Worm (Caenorhabditis elegans): ENCODE data around the gene Y53F4B.24.

The Y53F4B.24 gene

DNA sequence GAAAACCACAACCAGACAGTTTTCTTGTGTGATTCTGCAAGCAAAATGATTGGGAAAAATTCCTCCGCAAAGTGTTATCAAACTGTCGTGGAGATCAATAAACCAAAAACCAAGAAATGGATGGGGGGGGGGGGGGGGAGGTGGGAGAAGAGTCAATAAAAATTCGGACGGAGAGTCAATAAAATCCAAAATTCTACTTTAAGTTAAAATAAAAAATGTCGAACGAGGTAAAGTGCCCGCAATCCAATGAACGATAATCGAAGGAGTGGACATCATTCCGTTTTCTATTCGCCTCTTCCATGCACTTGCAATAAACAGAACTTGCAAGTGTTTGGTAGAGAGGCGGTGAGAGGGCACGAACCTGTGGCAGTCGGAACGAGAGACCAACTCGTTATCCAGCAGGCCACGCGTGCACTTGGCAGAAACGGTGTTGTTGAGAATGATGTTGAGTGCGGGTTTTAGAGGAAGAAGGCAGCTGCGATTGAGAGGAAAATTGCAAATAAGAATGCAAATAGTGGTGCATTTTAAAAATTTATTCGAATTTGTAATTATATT, 31.5 kb upstream of the Y53F4B.24 start, which contains the start of gene gst-27 (continued):
- peak; percentile 41; the same call in 1 of the 2 replicates for TF ChIP-seq ZK337.2 (GFP tag; IDR thresholded peaks at IDR 0.05)
- TF ChIP-seq F10B5.3 (tag; optimal IDR thresholded peaks at IDR 0.05): peak; percentile 62
- 0 out of 2 replicates have a peak, but pooled peaks have one; percentile 39 for TF ChIP-seq zip-11 (GFP tag; IDR thresholded peaks at IDR 0.05)
- 0 out of 2 replicates have a peak, but pooled peaks have one; percentile 45 for TF ChIP-seq D1046.2 (GFP tag; IDR thresholded peaks at IDR 0.05)
- TF ChIP-seq lin-38 (GFP tag; IDR thresholded peaks at IDR 0.05): peak; percentile 82
- TF ChIP-seq mxl-3 (GFP tag; optimal IDR thresholded peaks at IDR 0.05): peak; percentile 81

DNA sequence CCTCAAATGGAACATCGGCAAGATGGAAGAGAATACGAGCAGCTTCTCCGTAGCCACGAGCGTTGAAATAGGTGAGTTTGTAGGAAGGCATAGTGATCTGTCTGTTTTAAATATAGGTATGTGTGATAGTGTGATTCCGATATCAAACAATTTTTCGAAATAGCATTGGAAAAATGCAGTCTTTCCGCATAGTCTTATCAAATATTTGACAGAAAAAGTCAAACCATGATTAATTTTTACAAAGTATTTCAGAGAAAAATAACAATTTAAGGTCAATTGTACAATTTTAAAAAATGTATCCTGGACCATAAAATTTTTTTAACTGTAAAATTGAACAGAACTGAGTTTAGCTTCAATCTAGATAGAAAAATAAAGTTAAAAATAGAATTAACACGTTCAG, 30.2 kb upstream of the Y53F4B.24 start, which contains the start of gene gst-26:
gst-26 (minus strand) TSS at position 101 of the 400 bp plus-strand sequence.
- TF ChIP-seq nhr-28 (tag; optimal IDR thresholded peaks at IDR 0.05) (peak; percentile 17), lir-3 (tag; optimal IDR thresholded peaks at IDR 0.05) (no peak), nhr-25 (tag; optimal IDR thresholded peaks at IDR 0.05; ENCODE audit: borderline replicate concordance, insufficient read depth) (no peak), daf-16 (GFP tag; optimal IDR thresholded peaks at IDR 0.05) (no peak), daf-16 (tag; optimal IDR thresholded peaks at IDR 0.05) (peak; percentile 4), pqm-1 (tag; optimal IDR thresholded peaks at IDR 0.05) (peak; percentile 41), snpc-1.2 (GFP tag; IDR thresholded peaks at IDR 0.05) (no peak), zfp-3 (GFP tag; conservative IDR thresholded peaks at IDR 0.05) (no peak), nhr-102 (tag; optimal IDR thresholded peaks at IDR 0.05) (no peak), ceh-20 (GFP tag; IDR thresholded peaks at IDR 0.05) (no peak), lim-7 (GFP tag; IDR thresholded peaks at IDR 0.05) (no peak), ZK337.2 (GFP tag; IDR thresholded peaks at IDR 0.05) (no peak)

DNA sequence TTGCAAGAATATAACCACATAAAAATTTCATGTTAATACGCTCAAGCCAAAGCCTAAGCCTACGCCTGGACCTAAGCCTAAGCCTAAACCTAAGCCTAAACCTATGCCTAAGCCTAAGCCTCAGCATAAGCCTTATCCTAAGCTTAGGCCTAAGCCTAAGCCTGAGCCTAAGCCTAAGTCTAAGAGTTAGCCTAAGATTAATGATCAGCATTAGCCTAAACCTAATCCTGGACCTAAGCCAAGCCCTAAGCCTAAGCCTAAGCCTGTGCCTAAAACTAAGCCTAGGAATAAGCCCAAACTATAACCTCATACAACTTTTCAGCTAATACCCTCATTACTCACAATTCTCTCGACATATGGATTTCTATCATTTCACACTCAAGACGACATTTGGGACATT, 24.1 kb upstream of the Y53F4B.24 start:
- TF ChIP-seq unc-130 (GFP tag; optimal IDR thresholded peaks at IDR 0.05) (no peak), aha-1 (tag) (peak; percentile 53)

- TF ChIP-seq ceh-28 (tag; optimal IDR thresholded peaks at IDR 0.05) (no peak), ZK337.2 (GFP tag; IDR thresholded peaks at IDR 0.05) (no peak), R02D3.7 (tag; optimal IDR thresholded peaks at IDR 0.05) (no peak), unc-130 (GFP tag; optimal IDR thresholded peaks at IDR 0.05) (no peak), Y105C5A.15 (GFP tag; IDR thresholded peaks at IDR 0.05) (no peak), aha-1 (tag) (no peak), nhr-11 (tag; optimal IDR thresholded peaks at IDR 0.05) (no peak), madf-5 (GFP tag; IDR thresholded peaks at IDR 0.05) (no peak), pha-4 (GFP tag; IDR thresholded peaks at IDR 0.05) (no peak), pha-4 (tag; optimal IDR thresholded peaks at IDR 0.05) (no peak)
Observed at ce11 chrII:15157880-15158279, 23.6 kb upstream of the Y53F4B.24 start, which contains the start of gene ptr-20. Gene ptr-20, plus strand, starts transcription at chrII:15158180.

- TF ChIP-seq egl-27 (tag; optimal IDR thresholded peaks at IDR 0.05): no peak
- peak in 1 of 2 experiments; percentile 52 for TF ChIP-seq unc-62 (GFP tag; optimal IDR thresholded peaks at IDR 0.05 in 1 of 2)
- TF ChIP-seq unc-62 (tag; optimal IDR thresholded peaks at IDR 0.05): no peak
- peak; percentile 46 for TF ChIP-seq aha-1 (tag)
Observed at ce11 chrII:15148442-15148841, 14.2 kb upstream of the Y53F4B.24 start.

- TF ChIP-seq Y5F2A.4 (GFP tag; optimal IDR thresholded peaks at IDR 0.05) (no peak), nhr-111 (GFP tag; optimal IDR thresholded peaks at IDR 0.05) (no peak), spr-3 (GFP tag; optimal IDR thresholded peaks at IDR 0.05) (no peak), hlh-30 (tag; optimal IDR thresholded peaks at IDR 0.05; ENCODE audit: insufficient read depth) (no peak), ceh-62 (tag; optimal IDR thresholded peaks at IDR 0.05) (no peak), R02D3.7 (tag; optimal IDR thresholded peaks at IDR 0.05) (no peak), unc-130 (GFP tag; optimal IDR thresholded peaks at IDR 0.05) (no peak), aha-1 (tag) (peak; percentile 96), mxl-2 (GFP tag; conservative IDR thresholded peaks at IDR 0.05) (no peak), snpc-1.2 (GFP tag; IDR thresholded peaks at IDR 0.05) (no peak), gei-8 (GFP tag; optimal IDR thresholded peaks at IDR 0.05) (no peak), tag-97 (GFP tag; IDR thresholded peaks at IDR 0.05) (no peak), nhr-25 (tag; optimal IDR thresholded peaks at IDR 0.05; ENCODE audit: borderline replicate concordance, insufficient read depth) (no peak), hlh-11 (tag; optimal IDR thresholded peaks at IDR 0.05) (peak; percentile 24), skn-1 (tag; optimal IDR thresholded peaks at IDR 0.05) (no peak), zip-11 (GFP tag; IDR thresholded peaks at IDR 0.05) (no peak), unc-62 (GFP tag; optimal IDR thresholded peaks at IDR 0.05 in 1 of 2) (peak in 1 of 2 experiments; percentile 36), unc-62 (tag; optimal IDR thresholded peaks at IDR 0.05) (no peak), dmd-9 (GFP tag; IDR thresholded peaks at IDR 0.05) (no peak), F49E8.2 (tag; optimal IDR thresholded peaks at IDR 0.05; ENCODE audit: borderline replicate concordance) (no peak), madf-5 (GFP tag; IDR thresholded peaks at IDR 0.05) (no peak)
Observed at ce11 chrII:15145594-15145993, 11.4 kb upstream of the Y53F4B.24 start, which contains the start of gene Y53F4B.27. Gene Y53F4B.27, plus strand, starts transcription at chrII:15145894.

All from whole organism, L4 larva.